Worm (Caenorhabditis elegans): ENCODE results near the gene C05E4.15.

The C05E4.15 gene

ce11 chrV:724946-725806 is 36.0 kb downstream of the C05E4.15 start:
- TF ChIP-seq nfya-1 (tag; optimal IDR thresholded peaks at IDR 0.05; ENCODE audit: insufficient read depth) (no peak), nhr-11 (tag; optimal IDR thresholded peaks at IDR 0.05) (no peak), fkh-10 (GFP tag; optimal IDR thresholded peaks at IDR 0.05) (no peak), nhr-43 (tag; optimal IDR thresholded peaks at IDR 0.05; ENCODE audit: poor library complexity, severe bottlenecking) (peak; percentile 58), egl-27 (tag; optimal IDR thresholded peaks at IDR 0.05) (no peak), nhr-76 (tag; optimal IDR thresholded peaks at IDR 0.05) (no peak), ama-1 (optimal IDR thresholded peaks at IDR 0.05) (peak; percentile 92), pha-4 (tag; optimal IDR thresholded peaks at IDR 0.05) (peak; percentile 27), ztf-4 (tag; optimal IDR thresholded peaks at IDR 0.05) (no peak), skn-1 (tag; optimal IDR thresholded peaks at IDR 0.05) (no peak), nhr-25 (tag; optimal IDR thresholded peaks at IDR 0.05) (peak; percentile 12), lin-39 (tag; optimal IDR thresholded peaks at IDR 0.05) (peak; percentile 39), nhr-77 (tag; optimal IDR thresholded peaks at IDR 0.05) (no peak)

- TF ChIP-seq nhr-237 (tag; optimal IDR thresholded peaks at IDR 0.05) = no peak
- no peak for TF ChIP-seq nhr-28 (tag; optimal IDR thresholded peaks at IDR 0.05)
- TF ChIP-seq nhr-12 (tag; optimal IDR thresholded peaks at IDR 0.05) = no peak
- TF ChIP-seq R02D3.7 (tag; optimal IDR thresholded peaks at IDR 0.05) = no peak
- no peak for TF ChIP-seq pha-4 (tag; optimal IDR thresholded peaks at IDR 0.05)
- TF ChIP-seq ama-1 (optimal IDR thresholded peaks at IDR 0.05) = peak; percentile 97
- TF ChIP-seq skn-1 (tag; optimal IDR thresholded peaks at IDR 0.05) = peak; percentile 8
- TF ChIP-seq nhr-23 (tag; optimal IDR thresholded peaks at IDR 0.05) = no peak
- TF ChIP-seq sea-2 (GFP tag; optimal IDR thresholded peaks at IDR 0.05) = no peak
- TF ChIP-seq hmg-11 (tag; optimal IDR thresholded peaks at IDR 0.05) = no peak
- no peak for TF ChIP-seq nhr-67 (tag; optimal IDR thresholded peaks at IDR 0.05)
- no peak for TF ChIP-seq elt-1 (tag; optimal IDR thresholded peaks at IDR 0.05)
- TF ChIP-seq tbx-2 (tag; optimal IDR thresholded peaks at IDR 0.05) = no peak
- TF ChIP-seq ztf-4 (tag; optimal IDR thresholded peaks at IDR 0.05) = no peak
- TF ChIP-seq jun-1 (tag; optimal IDR thresholded peaks at IDR 0.05) = no peak
These were observed 36.7 kb downstream of the C05E4.15 start for ce11 chrV:724470-724890.

- TF ChIP-seq fos-1 (tag; optimal IDR thresholded peaks at IDR 0.05) = no peak
- TF ChIP-seq eor-1 (tag; optimal IDR thresholded peaks at IDR 0.05) = no peak
- no peak for TF ChIP-seq ceh-9 (tag; optimal IDR thresholded peaks at IDR 0.05)
- TF ChIP-seq elt-2 (tag; optimal IDR thresholded peaks at IDR 0.05) = peak; percentile 76
- TF ChIP-seq zag-1 (tag; optimal IDR thresholded peaks at IDR 0.05) = no peak
- peak; percentile 2 for TF ChIP-seq nhr-11 (tag; optimal IDR thresholded peaks at IDR 0.05)
- TF ChIP-seq nhr-28 (tag; optimal IDR thresholded peaks at IDR 0.05) = peak; percentile 36
- peak; percentile 51 for TF ChIP-seq nhr-77 (tag; optimal IDR thresholded peaks at IDR 0.05)
- TF ChIP-seq unc-39 (tag; optimal IDR thresholded peaks at IDR 0.05) = no peak
- peak; percentile 85 for TF ChIP-seq tbx-2 (tag; optimal IDR thresholded peaks at IDR 0.05)
- TF ChIP-seq hmg-11 (tag; optimal IDR thresholded peaks at IDR 0.05) = no peak
- no peak for TF ChIP-seq ztf-11 (tag; optimal IDR thresholded peaks at IDR 0.05)
- peak; percentile 24 for TF ChIP-seq R02D3.7 (tag; optimal IDR thresholded peaks at IDR 0.05)
- TF ChIP-seq nhr-67 (tag; optimal IDR thresholded peaks at IDR 0.05) = peak; percentile 14
- peak; percentile 68 for TF ChIP-seq nfya-1 (tag; optimal IDR thresholded peaks at IDR 0.05; ENCODE audit: insufficient read depth)
- TF ChIP-seq lin-39 (tag; optimal IDR thresholded peaks at IDR 0.05) = peak; percentile 37
- peak; percentile 3 for TF ChIP-seq nhr-25 (tag; optimal IDR thresholded peaks at IDR 0.05)
- no peak for TF ChIP-seq ceh-16 (tag; optimal IDR thresholded peaks at IDR 0.05)
- TF ChIP-seq ZK546.5 (tag; optimal IDR thresholded peaks at IDR 0.05) = no peak
- TF ChIP-seq ceh-28 (tag; optimal IDR thresholded peaks at IDR 0.05) = no peak
- no peak for TF ChIP-seq egl-5 (tag; optimal IDR thresholded peaks at IDR 0.05)
- TF ChIP-seq pqm-1 (tag; optimal IDR thresholded peaks at IDR 0.05) = peak; percentile 94
- no peak for TF ChIP-seq egl-27 (tag; optimal IDR thresholded peaks at IDR 0.05)
- peak; percentile 49 for TF ChIP-seq lsy-12 (tag; optimal IDR thresholded peaks at IDR 0.05)
- TF ChIP-seq nhr-23 (tag; optimal IDR thresholded peaks at IDR 0.05) = peak; percentile 78
- peak; percentile 99 for TF ChIP-seq ama-1 (optimal IDR thresholded peaks at IDR 0.05)
- TF ChIP-seq skn-1 (tag; optimal IDR thresholded peaks at IDR 0.05) = peak; percentile 94
- TF ChIP-seq daf-12 (tag; optimal IDR thresholded peaks at IDR 0.05) = no peak
- TF ChIP-seq nhr-12 (tag; optimal IDR thresholded peaks at IDR 0.05) = no peak
- TF ChIP-seq pha-4 (tag; optimal IDR thresholded peaks at IDR 0.05) = peak; percentile 55
- TF ChIP-seq nhr-43 (tag; optimal IDR thresholded peaks at IDR 0.05; ENCODE audit: poor library complexity, severe bottlenecking) = peak; percentile 97
- TF ChIP-seq elt-1 (tag; optimal IDR thresholded peaks at IDR 0.05) = no peak
- no peak for TF ChIP-seq unc-62 (GFP tag; optimal IDR thresholded peaks at IDR 0.05)
- TF ChIP-seq elt-3 (tag; optimal IDR thresholded peaks at IDR 0.05) = peak in 1 of 3 experiments; percentile 4
- TF ChIP-seq sea-2 (GFP tag; optimal IDR thresholded peaks at IDR 0.05) = no peak
- no peak for TF ChIP-seq fkh-10 (GFP tag; optimal IDR thresholded peaks at IDR 0.05)
- TF ChIP-seq jun-1 (tag; optimal IDR thresholded peaks at IDR 0.05) = peak; percentile 59
- TF ChIP-seq ztf-4 (tag; optimal IDR thresholded peaks at IDR 0.05) = peak; percentile 66
- no peak for TF ChIP-seq ceh-82 (tag; optimal IDR thresholded peaks at IDR 0.05)
- no peak for TF ChIP-seq lin-15B (tag; optimal IDR thresholded peaks at IDR 0.05)
- peak; percentile 93 for TF ChIP-seq aly-2 (tag; optimal IDR thresholded peaks at IDR 0.05)
- TF ChIP-seq nhr-76 (tag; optimal IDR thresholded peaks at IDR 0.05) = peak; percentile 43
- no peak for TF ChIP-seq snpc-4 (tag; optimal IDR thresholded peaks at IDR 0.05)
These were observed 37.2 kb downstream of the C05E4.15 start, which contains the start of gene fbxb-72 for ce11 chrV:723895-724352. fbxb-72 (minus strand) TSS chrV:723952.
